Worm (Caenorhabditis elegans): ENCODE data around the gene pup-2.

The pup-2 gene

DNA sequence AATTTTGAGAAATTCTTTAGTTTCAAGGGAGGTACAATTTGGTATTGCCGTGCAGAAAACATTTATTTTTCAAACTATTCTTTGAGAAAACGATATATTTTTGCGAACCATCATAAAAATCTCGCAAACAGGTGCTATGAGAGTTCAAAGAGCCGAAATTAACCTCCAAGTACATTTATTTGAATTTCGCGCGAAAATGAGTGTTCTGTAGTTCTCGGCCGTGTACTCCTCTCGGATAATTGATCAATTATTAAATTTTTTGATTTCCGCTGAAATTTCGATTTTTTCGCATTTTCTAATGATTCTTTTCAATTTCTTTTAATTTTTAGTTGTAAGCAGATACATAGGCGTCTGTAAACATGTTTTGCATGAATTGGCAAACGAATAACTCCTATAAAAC is 4.5 kb downstream of the pup-2 start (continued):
- TF ChIP-seq pbrm-1 (GFP tag; IDR thresholded peaks at IDR 0.05) (no peak), hmg-20 (GFP tag; IDR thresholded peaks at IDR 0.05) (no peak), nhr-179 (tag; optimal IDR thresholded peaks at IDR 0.05) (no peak), F23B12.7 (tag; optimal IDR thresholded peaks at IDR 0.05; ENCODE audit: insufficient read depth) (no peak), rpc-1 (optimal IDR thresholded peaks at IDR 0.05) (no peak), rpc-1 (tag; optimal IDR thresholded peaks at IDR 0.05) (no peak), dpl-1 (GFP tag; optimal IDR thresholded peaks at IDR 0.05) (no peak), sdz-38 (tag; optimal IDR thresholded peaks at IDR 0.05) (no peak), mcd-1 (GFP tag; IDR thresholded peaks at IDR 0.05) (0 out of 2 replicates have a peak, but pooled peaks have one; percentile 28), let-526 (GFP tag; IDR thresholded peaks at IDR 0.05) (no peak), nhr-27 (tag; optimal IDR thresholded peaks at IDR 0.05) (no peak), T26A5.8 (tag; optimal IDR thresholded peaks at IDR 0.05) (no peak), dox-1 (GFP tag; IDR thresholded peaks at IDR 0.05) (no peak), unc-130 (GFP tag; optimal IDR thresholded peaks at IDR 0.05) (peak; percentile 26), ceh-40 (GFP tag; IDR thresholded peaks at IDR 0.05) (no peak), nfya-2 (GFP tag; IDR thresholded peaks at IDR 0.05) (no peak), chd-7 (tag; optimal IDR thresholded peaks at IDR 0.05) (no peak), ets-4 (GFP tag; optimal IDR thresholded peaks at IDR 0.05) (no peak), K12H6.12 (tag; optimal IDR thresholded peaks at IDR 0.05) (no peak), lin-35 (GFP tag; optimal IDR thresholded peaks at IDR 0.05) (peak in 1 of 3 experiments; percentile 16), xnd-1 (tag; optimal IDR thresholded peaks at IDR 0.05) (no peak), nhr-80 (tag; optimal IDR thresholded peaks at IDR 0.05) (no peak), tbp1 (GFP tag; optimal IDR thresholded peaks at IDR 0.05) (no peak)

DNA sequence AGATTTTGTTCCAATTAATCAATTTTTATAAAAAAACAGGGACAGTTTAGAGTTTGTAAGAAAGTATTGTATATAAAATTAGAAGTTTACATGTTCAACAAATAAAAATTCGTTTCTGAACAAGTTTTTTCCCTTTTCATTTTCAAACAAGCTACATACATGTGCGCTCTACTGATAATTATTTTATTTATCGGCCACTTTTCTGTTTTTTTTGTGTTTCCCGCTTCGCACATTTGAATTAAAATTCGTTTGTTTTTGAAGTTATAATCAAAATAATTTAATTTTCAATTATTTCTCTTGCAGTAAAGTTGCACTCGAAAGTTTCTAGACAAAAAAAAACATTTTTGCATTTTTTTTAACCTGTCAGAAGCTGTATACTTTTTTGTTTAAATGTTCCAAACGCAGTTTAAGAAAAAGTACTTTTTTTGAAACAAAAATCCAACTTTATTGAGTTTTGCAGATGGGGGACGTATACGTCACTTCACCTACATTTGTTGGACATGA is 5.0 kb downstream of the pup-2 start, which contains the start of gene hira-1:
TSS of gene hira-1 (plus strand) at position 454 of the 504 bp plus-strand sequence.
- TF ChIP-seq bed-1 (GFP tag; IDR thresholded peaks at IDR 0.05) (no peak), T07F8.4 (tag; optimal IDR thresholded peaks at IDR 0.05) (no peak), mcd-1 (GFP tag; IDR thresholded peaks at IDR 0.05) (peak; percentile 50; the same call in 1 of the 2 replicates), ZK185.1 (tag; optimal IDR thresholded peaks at IDR 0.05; ENCODE audit: poor library complexity, severe bottlenecking) (no peak), rec-8 (tag; optimal IDR thresholded peaks at IDR 0.05) (no peak), lin-54 (GFP tag; optimal IDR thresholded peaks at IDR 0.05) (peak; percentile 37), attf-5 (GFP tag; optimal IDR thresholded peaks at IDR 0.05) (peak; percentile 17), somi-1 (GFP tag; optimal IDR thresholded peaks at IDR 0.05) (no peak), efl-1 (GFP tag; optimal IDR thresholded peaks at IDR 0.05) (peak; percentile 60), mes-4 (tag; optimal IDR thresholded peaks at IDR 0.05) (no peak), F10E7.11 (tag; optimal IDR thresholded peaks at IDR 0.05) (no peak), rcor-1 (GFP tag; IDR thresholded peaks at IDR 0.05) (no peak), Y79H2A.3 (GFP tag; conservative IDR thresholded peaks at IDR 0.05) (no peak), sdz-38 (tag; optimal IDR thresholded peaks at IDR 0.05) (no peak), F55B11.4 (tag; optimal IDR thresholded peaks at IDR 0.05; ENCODE audit: borderline replicate concordance, insufficient read depth) (no peak), lin-35 (GFP tag; optimal IDR thresholded peaks at IDR 0.05) (peak in 1 of 3 experiments; percentile 42), ets-4 (GFP tag; optimal IDR thresholded peaks at IDR 0.05) (no peak)

DNA sequence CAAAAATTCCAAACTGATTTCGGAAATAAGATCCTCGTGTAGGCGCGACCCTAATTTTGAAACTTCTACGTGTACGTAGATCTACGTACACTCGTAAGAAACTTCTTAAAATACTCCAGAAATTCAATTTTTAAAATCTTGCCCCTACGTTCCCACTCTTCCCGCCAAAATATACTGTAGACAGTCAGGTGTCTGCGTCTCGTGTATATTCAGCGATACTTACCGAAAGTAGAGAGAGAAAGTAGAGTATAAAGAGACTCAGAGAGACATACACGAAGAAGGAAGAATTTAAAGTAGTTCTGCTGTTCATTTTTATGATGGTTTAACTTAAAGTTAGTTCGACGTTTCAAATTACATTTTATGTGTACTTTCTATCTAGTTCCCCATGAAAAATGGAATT is 7.5 kb downstream of the pup-2 start:
- no peak for TF ChIP-seq ekl-4 (GFP tag; IDR thresholded peaks at IDR 0.05)
- TF ChIP-seq mes-4 (tag; optimal IDR thresholded peaks at IDR 0.05), result no peak
- TF ChIP-seq hmg-1.2 (GFP tag; IDR thresholded peaks at IDR 0.05), result peak; percentile 20; the same call in 1 of the 2 replicates
- TF ChIP-seq ztf-25 (GFP tag; IDR thresholded peaks at IDR 0.05), result no peak

All from whole organism, young adult.